Worm (Caenorhabditis elegans): ENCODE results near the gene F34D6.1.

ce11 chrII:2656606-2657005 lies 24.4 kb downstream of the F34D6.1 start, which contains the start of gene sri-47:
- TF ChIP-seq unc-62 (GFP tag; optimal IDR thresholded peaks at IDR 0.05) (no peak), nhr-12 (tag; optimal IDR thresholded peaks at IDR 0.05) (no peak), fos-1 (tag; optimal IDR thresholded peaks at IDR 0.05) (no peak), pqm-1 (tag; optimal IDR thresholded peaks at IDR 0.05) (no peak), snpc-4 (tag; optimal IDR thresholded peaks at IDR 0.05) (no peak), ZK546.5 (tag; optimal IDR thresholded peaks at IDR 0.05) (no peak), lin-39 (tag; optimal IDR thresholded peaks at IDR 0.05) (no peak)

Measured in whole organism, L3 larva.